Worm (Caenorhabditis elegans) whole organism, young adult: ENCODE data around the gene C05C10.7.

Experiments
- B0035.1 ChIP-seq: sonication (generic microtip); optimal IDR thresholded peaks from 2 replicates; lab custom pipeline; 2016; ENCODE audit warnings: missing genetic modification characterization, mild to moderate bottlenecking, missing compliant biosample characterization, missing genotype, missing genetic modification reagents
- B0336.3 ChIP-seq: fragments of 200-800 bp; sonication (Bioruptor generic); IDR thresholded peaks from 2 replicates; pipeline ENCODE4 v1.3.6; 2022; ENCODE audit warnings: missing genetic modification characterization, missing compliant biosample characterization
- C06A6.2 ChIP-seq: fragments of 200-800 bp; sonication (Bioruptor generic); conservative IDR thresholded peaks from 2 replicates; pipeline ENCODE4 v1.3.6; 2022; ENCODE audit warnings: missing genetic modification characterization, missing compliant biosample characterization
- C17E4.6 ChIP-seq: fragments of 200-800 bp; sonication (Bioruptor generic); IDR thresholded peaks from 2 replicates; pipeline ENCODE4 v1.3.6; 2022; ENCODE audit warnings: missing genetic modification reagents, missing genetic modification characterization, missing compliant biosample characterization
- F10E7.11 ChIP-seq: sonication (generic microtip); optimal IDR thresholded peaks from 2 replicates; lab custom pipeline; 2017; ENCODE audit warnings: mild to moderate bottlenecking, missing genetic modification characterization, moderate library complexity, missing compliant biosample characterization
- F23B12.7 ChIP-seq: sonication (generic microtip); optimal IDR thresholded peaks from 2 replicates; lab custom pipeline; 2017; ENCODE audit warnings: missing genetic modification characterization, mild to moderate bottlenecking, missing compliant biosample characterization, antibody characterized with exemption, moderate library complexity; ENCODE audit not compliant: insufficient read depth
- F37B4.10 ChIP-seq: fragments of 200-800 bp; sonication (Bioruptor generic); IDR thresholded peaks from 2 replicates; pipeline ENCODE4 v1.3.6; 2022; ENCODE audit warnings: missing genetic modification characterization, missing compliant biosample characterization
- F39B2.1 ChIP-seq: fragments of 200-800 bp; sonication (Bioruptor generic); IDR thresholded peaks from 2 replicates; pipeline ENCODE4 v1.3.6; 2022; ENCODE audit warnings: missing genetic modification reagents, missing genetic modification characterization, missing compliant biosample characterization
- K11D2.4 ChIP-seq: fragments of 200-800 bp; sonication (Bioruptor generic); IDR thresholded peaks from 2 replicates; pipeline ENCODE4 v1.3.6; 2022; ENCODE audit warnings: missing genetic modification reagents, missing genetic modification characterization, missing compliant biosample characterization
- T07F8.4 ChIP-seq: sonication (generic microtip); optimal IDR thresholded peaks from 2 replicates; lab custom pipeline; 2016; ENCODE audit warnings: mild to moderate bottlenecking, missing genetic modification characterization, moderate library complexity, missing compliant biosample characterization
- Y79H2A.3 ChIP-seq: fragments of 200-800 bp; sonication (Bioruptor generic); conservative IDR thresholded peaks from 2 replicates; pipeline ENCODE4 v1.3.6; 2022; ENCODE audit warnings: missing genetic modification reagents, missing genetic modification characterization, missing compliant biosample characterization
- ama-1 ChIP-seq, 3 experiments: fragments of 150-350 bp in 1 of 3; sonication (generic microtip) in 2 of 3; optimal IDR thresholded peaks; 2 replicates each; lab custom pipeline; 2014 to 2018; ENCODE audit warnings: missing biosample characterization in 2 of 3, missing genetic modification characterization in 2 of 3, missing genetic modification reagents in 2 of 3
- atf-7 ChIP-seq: sonication (generic microtip); optimal IDR thresholded peaks from 2 replicates; lab custom pipeline; 2017; ENCODE audit warnings: mild to moderate bottlenecking, missing genetic modification characterization, missing compliant biosample characterization
- attf-3 ChIP-seq: fragments of 200-800 bp; sonication (Bioruptor generic); conservative IDR thresholded peaks from 2 replicates; pipeline ENCODE4 v1.3.6; 2022; ENCODE audit warnings: missing genetic modification reagents, missing genetic modification characterization, missing compliant biosample characterization
- attf-5 ChIP-seq: fragments of 200-800 bp; sonication (Bioruptor generic); optimal IDR thresholded peaks from 2 replicates; lab custom pipeline; 2018; ENCODE audit warnings: mild to moderate bottlenecking, missing genetic modification characterization, missing compliant biosample characterization
- attf-6 ChIP-seq: fragments of 200-800 bp; sonication (Bioruptor generic); IDR thresholded peaks from 2 replicates; pipeline ENCODE4 v1.3.6; 2022; ENCODE audit warnings: missing genetic modification reagents, missing genetic modification characterization, missing compliant biosample characterization
- cebp-1 ChIP-seq, 2 experiments: fragments of 200-800 bp in 1 of 2; sonication (Bioruptor generic) in 1 of 2; sonication (generic microtip) in 1 of 2; IDR thresholded peaks in 1 of 2; optimal IDR thresholded peaks in 1 of 2; 2 replicates each; pipeline versions ENCODE4 v1.3.6 to Lab custom; 2017 to 2022; ENCODE audit warnings: missing compliant biosample characterization in 2 of 2, missing genetic modification characterization in 2 of 2, mild to moderate bottlenecking in 1 of 2, missing genetic modification reagents in 1 of 2, moderate library complexity in 1 of 2
- ceh-27 ChIP-seq: fragments of 200-800 bp; sonication (Bioruptor generic); optimal IDR thresholded peaks from 2 replicates; lab custom pipeline; 2018; ENCODE audit warnings: mild to moderate bottlenecking, missing genetic modification characterization, moderate library complexity, missing compliant biosample characterization
- ceh-58 ChIP-seq: fragments of 200-800 bp; sonication (Bioruptor generic); IDR thresholded peaks from 2 replicates; pipeline ENCODE4 v1.3.6; 2022; ENCODE audit warnings: missing genetic modification characterization, missing compliant biosample characterization
- ceh-79 ChIP-seq: sonication (generic microtip); optimal IDR thresholded peaks from 2 replicates; lab custom pipeline; 2017; ENCODE audit warnings: mild to moderate bottlenecking, missing genetic modification characterization, missing compliant biosample characterization
- chd-7 ChIP-seq: sonication (generic microtip); optimal IDR thresholded peaks from 2 replicates; lab custom pipeline; 2016; ENCODE audit warnings: mild to moderate bottlenecking, missing genetic modification characterization, moderate library complexity, missing compliant biosample characterization
- die-1 ChIP-seq: sonication (generic microtip); optimal IDR thresholded peaks from 2 replicates; lab custom pipeline; 2016; ENCODE audit warnings: missing genotype, mild to moderate bottlenecking, missing genetic modification characterization, missing compliant biosample characterization
- dox-1 ChIP-seq: fragments of 200-800 bp; sonication (Bioruptor generic); IDR thresholded peaks from 2 replicates; pipeline ENCODE4 v1.3.6; 2022; ENCODE audit warnings: missing genetic modification reagents, missing genetic modification characterization, missing compliant biosample characterization
- dpl-1 ChIP-seq: fragments of 150-350 bp; optimal IDR thresholded peaks from 2 replicates; lab custom pipeline; 2014; ENCODE audit warnings: missing biosample characterization, missing genetic modification reagents, missing genetic modification characterization
- ets-4 ChIP-seq: fragments of 200-800 bp; sonication (Bioruptor generic); optimal IDR thresholded peaks from 2 replicates; lab custom pipeline; 2018; ENCODE audit warnings: mild to moderate bottlenecking, missing genetic modification characterization, missing compliant biosample characterization
- gei-17 ChIP-seq: fragments of 200-800 bp; sonication (Bioruptor generic); optimal IDR thresholded peaks from 2 replicates; lab custom pipeline; 2018; ENCODE audit warnings: mild to moderate bottlenecking, missing genetic modification characterization, missing compliant biosample characterization
- him-1 ChIP-seq: sonication (generic microtip); optimal IDR thresholded peaks from 2 replicates; lab custom pipeline; 2016; ENCODE audit warnings: missing genotype, missing genetic modification reagents, missing genetic modification characterization, missing compliant biosample characterization
- hmg-1.2 ChIP-seq: fragments of 200-800 bp; sonication (Bioruptor generic); IDR thresholded peaks from 2 replicates; pipeline ENCODE4 v1.3.6; 2022; ENCODE audit warnings: missing genetic modification reagents, missing genetic modification characterization, missing compliant biosample characterization
- hmg-20 ChIP-seq: fragments of 200-800 bp; sonication (Bioruptor generic); IDR thresholded peaks from 2 replicates; pipeline ENCODE4 v1.3.6; 2022; ENCODE audit warnings: missing genetic modification reagents, missing genetic modification characterization, missing compliant biosample characterization
- let-526 ChIP-seq: fragments of 200-800 bp; sonication (Bioruptor generic); IDR thresholded peaks from 2 replicates; pipeline ENCODE4 v1.3.6; 2022; ENCODE audit warnings: missing genetic modification reagents, missing genetic modification characterization, missing compliant biosample characterization
- lin-40 ChIP-seq: sonication (generic microtip); optimal IDR thresholded peaks from 2 replicates; lab custom pipeline; 2016; ENCODE audit warnings: missing genetic modification characterization, mild to moderate bottlenecking, missing compliant biosample characterization, missing genotype, missing genetic modification reagents
- lir-1 ChIP-seq: fragments of 200-800 bp; sonication (Bioruptor generic); conservative IDR thresholded peaks from 2 replicates; pipeline ENCODE4 v1.3.6; 2022; ENCODE audit warnings: missing genetic modification reagents, missing genetic modification characterization, missing compliant biosample characterization
- madf-6 ChIP-seq: fragments of 200-800 bp; sonication (Bioruptor generic); IDR thresholded peaks from 2 replicates; pipeline ENCODE4 v1.3.6; 2022; ENCODE audit warnings: missing genetic modification reagents, missing genetic modification characterization, missing compliant biosample characterization
- madf-8 ChIP-seq: fragments of 200-800 bp; sonication (Bioruptor generic); conservative IDR thresholded peaks from 2 replicates; pipeline ENCODE4 v1.3.6; 2022; ENCODE audit warnings: missing genetic modification reagents, missing genetic modification characterization, missing compliant biosample characterization
- nhr-120 ChIP-seq: fragments of 200-800 bp; sonication (Bioruptor generic); IDR thresholded peaks from 2 replicates; pipeline ENCODE4 v1.3.6; 2022; ENCODE audit warnings: missing genetic modification characterization, missing compliant biosample characterization
- nhr-27 ChIP-seq: fragments of 200-800 bp; sonication (Bioruptor generic); optimal IDR thresholded peaks from 2 replicates; lab custom pipeline; 2018; ENCODE audit warnings: mild to moderate bottlenecking, missing genetic modification characterization, moderate library complexity, missing compliant biosample characterization
- nhr-80 ChIP-seq: sonication (generic microtip); optimal IDR thresholded peaks from 2 replicates; lab custom pipeline; 2016; ENCODE audit warnings: missing genetic modification characterization, missing compliant biosample characterization
- pbrm-1 ChIP-seq: fragments of 200-800 bp; sonication (Bioruptor generic); IDR thresholded peaks from 2 replicates; pipeline ENCODE4 v1.3.6; 2022; ENCODE audit warnings: missing genetic modification reagents, missing genetic modification characterization, missing compliant biosample characterization
- rcor-1 ChIP-seq: fragments of 200-800 bp; sonication (Bioruptor generic); IDR thresholded peaks from 2 replicates; pipeline ENCODE4 v1.3.6; 2022; ENCODE audit warnings: missing genetic modification reagents, missing genetic modification characterization, missing compliant biosample characterization
- sea-2 ChIP-seq: fragments of 200-800 bp; sonication (Bioruptor generic); IDR thresholded peaks from 2 replicates; pipeline ENCODE4 v1.3.6; 2022; ENCODE audit warnings: missing genetic modification characterization, missing compliant biosample characterization
- tbp1 ChIP-seq: fragments of 200-800 bp; sonication (Bioruptor generic); optimal IDR thresholded peaks from 2 replicates; lab custom pipeline; 2018; ENCODE audit warnings: mild to moderate bottlenecking, missing genetic modification characterization, missing compliant biosample characterization
- tlf-1 ChIP-seq: fragments of 200-800 bp; sonication (Bioruptor generic); optimal IDR thresholded peaks from 2 replicates; lab custom pipeline; 2018; ENCODE audit warnings: mild to moderate bottlenecking, missing genetic modification characterization, missing compliant biosample characterization
- unc-62 ChIP-seq: fragments of 150-350 bp; optimal IDR thresholded peaks from 2 replicates; lab custom pipeline; 2014; ENCODE audit warnings: missing biosample characterization, missing genetic modification reagents, missing genetic modification characterization
- ztf-22 ChIP-seq: fragments of 200-800 bp; sonication (Bioruptor generic); optimal IDR thresholded peaks from 2 replicates; lab custom pipeline; 2018; ENCODE audit warnings: mild to moderate bottlenecking, missing genetic modification characterization, moderate library complexity, missing compliant biosample characterization
- ztf-6 ChIP-seq: fragments of 200-800 bp; sonication (Bioruptor generic); IDR thresholded peaks from 2 replicates; pipeline ENCODE4 v1.3.6; 2022; ENCODE audit warnings: missing genetic modification reagents, missing genetic modification characterization, missing compliant biosample characterization

C05C10.7 gene

DNA sequence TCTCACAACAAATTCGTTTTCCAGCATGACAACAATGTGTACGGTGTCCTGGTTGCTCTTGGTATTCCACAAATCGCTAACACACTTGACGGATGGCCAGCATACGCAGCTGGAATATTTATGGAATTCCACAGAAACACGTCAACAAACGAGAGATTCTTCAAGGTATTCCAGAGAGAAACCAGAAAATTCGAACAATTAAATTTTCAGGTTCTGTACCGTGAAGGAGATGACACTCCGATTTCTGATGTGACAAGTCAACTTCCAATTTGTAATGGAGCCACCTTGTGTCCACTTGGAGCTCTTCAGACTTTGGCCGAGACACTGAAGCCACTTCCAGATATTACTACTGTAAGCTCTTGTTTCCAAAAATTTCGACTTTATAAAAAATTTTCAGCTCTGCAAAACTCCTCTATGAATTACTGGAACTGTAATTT is 4.8 kb downstream of the C05C10.7 start (continued):
- TF ChIP-seq dpl-1 (GFP tag; lab: Kevin White, UChicago) (no peak), cebp-1 (GFP tag; IDR thresholded peaks at IDR 0.05; lab: Robert Waterston, UW) (no peak), cebp-1 (tag; optimal IDR thresholded peaks at IDR 0.05; lab: Kevin White, UChicago) (peak; percentile 41), madf-6 (GFP tag; lab: Robert Waterston, UW) (no peak), let-526 (GFP tag; lab: Robert Waterston, UW) (no peak), hmg-20 (GFP tag; lab: Robert Waterston, UW) (no peak), madf-8 (GFP tag; lab: Robert Waterston, UW) (no peak), hmg-1.2 (GFP tag; lab: Robert Waterston, UW) (no peak), C17E4.6 (GFP tag; lab: Robert Waterston, UW) (no peak)

DNA sequence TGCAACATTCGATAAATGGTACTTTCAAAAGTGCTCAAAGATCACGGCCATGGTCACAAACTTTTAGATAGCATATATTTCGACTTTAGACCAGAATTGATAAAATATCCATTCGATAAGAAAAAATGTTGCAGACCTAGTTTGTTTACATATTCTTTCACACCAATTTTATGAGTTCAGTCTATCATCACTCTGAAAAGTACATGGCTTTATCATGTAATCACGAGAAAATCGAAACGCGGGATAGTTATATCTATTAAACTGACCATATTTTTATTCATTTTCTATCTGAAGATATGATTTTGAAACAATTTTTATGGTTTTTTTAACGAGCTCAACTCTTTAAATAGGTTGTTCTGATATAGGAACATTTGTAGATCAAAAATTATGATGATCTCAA is 7.3 kb downstream of the C05C10.7 start, which contains the start of gene pho-11:
TSS of gene pho-11 (plus strand) at position 374 of the 400 bp plus-strand sequence.
- TF ChIP-seq unc-62 (GFP tag; lab: Kevin White, UChicago) (no peak), tlf-1 (GFP tag; lab: Kevin White, UChicago) (no peak)

DNA sequence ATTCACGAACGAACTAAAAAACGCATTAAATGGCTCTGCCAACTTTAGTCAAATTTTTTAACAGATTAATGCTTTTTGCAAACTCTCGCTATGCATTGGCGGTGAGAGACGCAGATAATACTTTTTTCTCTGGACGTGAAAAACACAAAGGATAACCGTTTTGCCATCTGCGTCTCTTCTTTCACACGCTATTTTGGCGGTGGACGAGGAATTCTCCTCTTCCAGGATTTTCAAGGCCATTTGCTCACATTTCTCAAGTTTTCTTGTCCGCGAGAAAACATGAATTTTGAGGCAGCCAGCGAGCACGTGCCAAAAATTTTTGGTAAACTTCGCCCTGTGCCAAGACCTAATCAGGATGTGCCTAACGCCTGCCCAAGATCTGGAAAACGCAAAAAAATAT is 7.8 kb downstream of the C05C10.7 start:
- TF ChIP-seq die-1 (tag; lab: Kevin White, UChicago) (no peak), F39B2.1 (GFP tag; lab: Robert Waterston, UW) (no peak), nhr-27 (tag; lab: Kevin White, UChicago) (no peak), dox-1 (GFP tag; lab: Robert Waterston, UW) (peak; percentile 42; the same call in 1 of the 2 replicates), lin-40 (tag; lab: Kevin White, UChicago) (no peak), attf-5 (GFP tag; lab: Kevin White, UChicago) (peak; percentile 57), K11D2.4 (GFP tag; lab: Robert Waterston, UW) (0 out of 2 replicates have a peak, but pooled peaks have one; percentile 31), rcor-1 (GFP tag; lab: Robert Waterston, UW) (no peak), attf-3 (GFP tag; lab: Robert Waterston, UW) (no peak), sea-2 (GFP tag; lab: Robert Waterston, UW) (no peak), tbp1 (no peak), gei-17 (GFP tag; lab: Kevin White, UChicago) (no peak), lir-1 (GFP tag; lab: Robert Waterston, UW) (no peak), ceh-27 (GFP tag; lab: Kevin White, UChicago) (peak; percentile 60), attf-6 (GFP tag; lab: Robert Waterston, UW) (no peak), Y79H2A.3 (GFP tag; lab: Robert Waterston, UW) (no peak), F37B4.10 (GFP tag; lab: Robert Waterston, UW) (no peak), B0035.1 (tag; lab: Kevin White, UChicago) (no peak), let-526 (GFP tag; lab: Robert Waterston, UW) (no peak), F23B12.7 (tag; lab: Kevin White, UChicago) (no peak), ets-4 (GFP tag; lab: Kevin White, UChicago) (no peak), nhr-80 (tag; lab: Kevin White, UChicago) (no peak), ztf-6 (no peak), ceh-79 (tag; lab: Kevin White, UChicago) (no peak), ama-1 (optimal IDR thresholded peaks at IDR 0.05; lab: Kevin White, UChicago) (no peak), ama-1 (GFP tag; optimal IDR thresholded peaks at IDR 0.05; lab: Kevin White, UChicago) (no peak), T07F8.4 (tag; lab: Kevin White, UChicago) (no peak), ceh-58 (GFP tag; lab: Robert Waterston, UW) (no peak), ztf-22 (no peak), hmg-1.2 (GFP tag; lab: Robert Waterston, UW) (peak; percentile 87), nhr-120 (no peak), dpl-1 (GFP tag; lab: Kevin White, UChicago) (no peak), F10E7.11 (no peak), pbrm-1 (GFP tag; lab: Robert Waterston, UW) (0 out of 2 replicates have a peak, but pooled peaks have one; percentile 9), chd-7 (tag; lab: Kevin White, UChicago) (no peak), B0336.3 (GFP tag; lab: Robert Waterston, UW) (no peak), atf-7 (no peak), C06A6.2 (GFP tag; lab: Robert Waterston, UW) (no peak), him-1 (peak; percentile 45)
